Fruit fly (Drosophila melanogaster): ENCODE results near the gene CG2150.

The CG2150 gene

DNA sequence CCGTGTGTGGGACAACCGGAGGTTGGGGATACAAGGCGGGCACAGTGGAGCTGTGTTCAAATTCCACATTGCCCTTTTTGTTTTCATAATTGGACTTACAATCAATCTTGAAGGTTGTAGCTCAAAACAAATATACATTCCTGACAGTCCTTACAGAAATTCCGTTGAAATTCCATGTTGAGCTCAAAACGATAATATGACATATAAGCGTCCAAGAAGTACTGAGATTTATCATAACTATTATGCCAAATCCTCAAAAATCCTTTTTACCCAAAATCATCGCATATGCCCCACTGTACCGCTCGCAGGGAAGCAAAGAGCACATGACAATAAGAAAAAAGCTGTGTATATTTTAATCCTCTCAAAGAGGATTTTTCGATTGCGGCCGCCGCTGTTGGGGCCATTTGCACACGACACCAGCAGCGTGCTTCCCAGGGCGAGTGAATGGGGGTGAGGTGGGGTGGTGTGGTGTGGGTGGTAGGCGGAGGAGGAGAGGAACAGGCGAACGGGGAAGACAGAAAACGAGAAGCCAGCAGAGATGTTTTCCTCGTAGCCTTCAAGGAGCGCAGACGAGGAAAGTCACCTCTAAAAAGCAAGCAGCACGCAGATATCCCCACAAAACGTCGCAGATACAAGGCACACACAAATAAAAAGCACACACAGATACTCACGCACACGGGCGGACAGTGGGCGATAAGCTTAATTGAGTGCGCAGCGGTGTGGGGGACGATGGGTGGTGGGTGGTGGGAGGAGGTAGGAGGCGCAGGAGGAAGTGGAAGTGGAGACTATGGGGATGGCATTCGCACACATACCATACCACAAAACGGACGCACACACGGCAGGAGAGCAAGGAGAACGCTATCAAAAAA lies 47.0 kb downstream of the CG2150 start (continued):
- peak; percentile 34 for TF ChIP-seq CG1647 (GFP tag; optimal IDR thresholded peaks at IDR 0.05)
- TF ChIP-seq HLHmδ (GFP tag; optimal IDR thresholded peaks at IDR 0.05): no peak
- no peak for TF ChIP-seq Dref (GFP tag; IDR thresholded peaks at IDR 0.05)
- peak; percentile 39 for TF ChIP-seq pnt (GFP tag; optimal IDR thresholded peaks at IDR 0.05)
- no peak for TF ChIP-seq Mad (GFP tag; optimal IDR thresholded peaks at IDR 0.05)
- no peak for TF ChIP-seq CG4820 (GFP tag; optimal IDR thresholded peaks at IDR 0.05)
- peak; percentile 77 for TF ChIP-seq CG18599 (GFP tag; optimal IDR thresholded peaks at IDR 0.05)
- TF ChIP-seq run (tag; optimal IDR thresholded peaks at IDR 0.05): no peak
- TF ChIP-seq CG11456 (GFP tag; IDR thresholded peaks at IDR 0.05): no peak
- no peak for TF ChIP-seq CG8290 (GFP tag; optimal IDR thresholded peaks at IDR 0.05)
- peak in 1 of 2 experiments; percentile 51 for TF ChIP-seq CG8290 (tag; optimal IDR thresholded peaks at IDR 0.05)
- peak; percentile 38; the same call in 1 of the 2 replicates for TF ChIP-seq Drgx (GFP tag; IDR thresholded peaks at IDR 0.05)
- TF ChIP-seq CG12769 (tag; optimal IDR thresholded peaks at IDR 0.05): peak; percentile 62
- peak; percentile 79 for TF ChIP-seq Adf1 (GFP tag; IDR thresholded peaks at IDR 0.05)
- no peak for TF ChIP-seq CG6765 (GFP tag; optimal IDR thresholded peaks at IDR 0.05)
- no peak for TF ChIP-seq CG4730 (GFP tag; IDR thresholded peaks at IDR 0.05)
- no peak for TF ChIP-seq unc-4 (GFP tag; IDR thresholded peaks at IDR 0.05; ENCODE audit: partially characterized antibody)
- peak; percentile 61 for TF ChIP-seq Dip3 (GFP tag; optimal IDR thresholded peaks at IDR 0.05)
- TF ChIP-seq ranshi (GFP tag; IDR thresholded peaks at IDR 0.05): peak; percentile 59; the same call in 1 of the 2 replicates
- TF ChIP-seq CG17802 (tag; optimal IDR thresholded peaks at IDR 0.05): no peak
- peak; percentile 24 for TF ChIP-seq jing (GFP tag; optimal IDR thresholded peaks at IDR 0.05)
- TF ChIP-seq CG31224 (GFP tag; IDR thresholded peaks at IDR 0.05): 0 out of 2 replicates have a peak, but pooled peaks have one; percentile 42
- no peak; the same call in 1 of the 2 replicates for TF ChIP-seq Taf1 (GFP tag; IDR thresholded peaks at IDR 0.05)
- TF ChIP-seq CG32767 (GFP tag; IDR thresholded peaks at IDR 0.05): no peak
- TF ChIP-seq CG15479 (GFP tag; optimal IDR thresholded peaks at IDR 0.05): no peak
- no peak for TF ChIP-seq fd64A (GFP tag; optimal IDR thresholded peaks at IDR 0.05)
- peak; percentile 6 for TF ChIP-seq Hr3 (GFP tag; optimal IDR thresholded peaks at IDR 0.05)
- no peak for TF ChIP-seq CG17912 (GFP tag; optimal IDR thresholded peaks at IDR 0.05)
- TF ChIP-seq CTCF (GFP tag; optimal IDR thresholded peaks at IDR 0.05): peak; percentile 3
- no peak for TF ChIP-seq ac (GFP tag; optimal IDR thresholded peaks at IDR 0.05)
- TF ChIP-seq ham (GFP tag; IDR thresholded peaks at IDR 0.05): no peak
- no peak for TF ChIP-seq CG7928 (GFP tag; optimal IDR thresholded peaks at IDR 0.05)
- TF ChIP-seq fru (optimal IDR thresholded peaks at IDR 0.05): no peak
- TF ChIP-seq CG32772 (GFP tag; IDR thresholded peaks at IDR 0.05): 0 out of 2 replicates have a peak, but pooled peaks have one; percentile 20
- peak; percentile 59 for TF ChIP-seq CG9932 (GFP tag; IDR thresholded peaks at IDR 0.05)
- TF ChIP-seq CG12942 (GFP tag; optimal IDR thresholded peaks at IDR 0.05): peak; percentile 36
- peak; percentile 25 for TF ChIP-seq D19B (GFP tag; optimal IDR thresholded peaks at IDR 0.05)
- peak; percentile 56 for TF ChIP-seq fd3F (GFP tag; optimal IDR thresholded peaks at IDR 0.05)
- TF ChIP-seq gt (GFP tag; IDR thresholded peaks at IDR 0.05): no peak
- peak; percentile 80; the same call in 2 of the 3 replicates for TF ChIP-seq dysf (GFP tag; IDR thresholded peaks at IDR 0.05)
- peak; percentile 49 for TF ChIP-seq Blimp-1 (GFP tag; optimal IDR thresholded peaks at IDR 0.05)
- peak; percentile 26 to 79 for TF ChIP-seq Hr51 (GFP tag; optimal IDR thresholded peaks at IDR 0.05)
- peak; percentile 23 for TF ChIP-seq Chrac-16 (GFP tag; optimal IDR thresholded peaks at IDR 0.05)
- TF ChIP-seq CG6683 (GFP tag; optimal IDR thresholded peaks at IDR 0.05): peak; percentile 15
- TF ChIP-seq trh (GFP tag; optimal IDR thresholded peaks at IDR 0.05): no peak
- TF ChIP-seq cwo (GFP tag; optimal IDR thresholded peaks at IDR 0.05): peak; percentile 48
- no peak for TF ChIP-seq br (optimal IDR thresholded peaks at IDR 0.05)
- peak; percentile 43 for TF ChIP-seq CG8388 (GFP tag; optimal IDR thresholded peaks at IDR 0.05)
- TF ChIP-seq gfzf (GFP tag; optimal IDR thresholded peaks at IDR 0.05): no peak
- TF ChIP-seq Xbp1 (GFP tag; optimal IDR thresholded peaks at IDR 0.05): peak; percentile 59

Data from whole organism, embryonic.